Worm (Caenorhabditis elegans) whole organism, L4 larva: Measurements from ENCODE around the gene srsx-12.

ENCODE experiments used
- F49E8.2 ChIP-seq: sonication (generic microtip); optimal IDR thresholded peaks from 2 replicates; lab custom pipeline; 2016; ENCODE audit warnings: missing compliant biosample characterization, mild to moderate bottlenecking, missing genetic modification characterization, borderline replicate concordance
- T26A8.4 ChIP-seq: fragments of 200-800 bp; sonication (Bioruptor generic); IDR thresholded peaks from 2 replicates; pipeline ENCODE4 v1.3.6; 2022; ENCODE audit warnings: missing genetic modification characterization, missing compliant biosample characterization
- aly-2 ChIP-seq: sonication (generic microtip); optimal IDR thresholded peaks from 2 replicates; lab custom pipeline; 2018; ENCODE audit warnings: missing biosample characterization, missing genetic modification characterization
- ceh-28 ChIP-seq: fragments of 150-350 bp; optimal IDR thresholded peaks from 2 replicates; lab custom pipeline; 2014; ENCODE audit warnings: missing biosample characterization, missing genetic modification reagents, missing genetic modification characterization
- ceh-44 ChIP-seq: fragments of 200-800 bp; sonication (Bioruptor generic); IDR thresholded peaks from 2 replicates; pipeline ENCODE4 v1.3.6; 2022; ENCODE audit warnings: missing genetic modification reagents, missing genetic modification characterization, missing compliant biosample characterization
- cey-2 ChIP-seq: sonication (generic microtip); optimal IDR thresholded peaks from 3 replicates; lab custom pipeline; 2017; ENCODE audit warnings: missing genetic modification characterization, mild to moderate bottlenecking, missing compliant biosample characterization, antibody characterized with exemption, borderline replicate concordance; ENCODE audit not compliant: insufficient read depth
- daf-16 ChIP-seq, 3 experiments: sonication (generic microtip); optimal IDR thresholded peaks; 2 replicates each; lab custom pipeline; 2016 to 2017; ENCODE audit warnings: missing genetic modification characterization in 3 of 3, missing genetic modification reagents in 3 of 3, mild to moderate bottlenecking in 2 of 3, missing compliant biosample characterization in 2 of 3, missing biosample characterization in 1 of 3, moderate library complexity in 1 of 3
- daf-19 ChIP-seq: fragments of 200-800 bp; sonication (Bioruptor generic); conservative IDR thresholded peaks from 2 replicates; pipeline ENCODE4 v1.3.6; 2022; ENCODE audit warnings: missing genetic modification characterization, missing compliant biosample characterization
- dmd-6 ChIP-seq: fragments of 200-800 bp; sonication (Bioruptor generic); IDR thresholded peaks from 2 replicates; pipeline ENCODE4 v1.3.6; 2022; ENCODE audit warnings: missing genetic modification reagents, missing genetic modification characterization, missing compliant biosample characterization
- egl-27 ChIP-seq: sonication (generic microtip); optimal IDR thresholded peaks from 3 replicates; lab custom pipeline; 2017; ENCODE audit warnings: missing biosample characterization, missing genetic modification reagents, missing genetic modification characterization
- jun-1 ChIP-seq: fragments of 150-350 bp; optimal IDR thresholded peaks from 2 replicates; lab custom pipeline; 2014; ENCODE audit warnings: missing biosample characterization, missing genetic modification reagents, missing genetic modification characterization
- lim-7 ChIP-seq: fragments of 200-800 bp; sonication (Bioruptor generic); IDR thresholded peaks from 2 replicates; pipeline ENCODE4 v1.3.6; 2022; ENCODE audit warnings: missing genetic modification characterization, missing compliant biosample characterization
- lin-15B ChIP-seq: fragments of 150-350 bp; sonication (generic microtip); optimal IDR thresholded peaks from 3 replicates; lab custom pipeline; 2014; ENCODE audit warnings: missing biosample characterization, missing genetic modification characterization
- lin-38 ChIP-seq: fragments of 200-800 bp; sonication (Bioruptor generic); IDR thresholded peaks from 2 replicates; pipeline ENCODE4 v1.3.6; 2022; ENCODE audit warnings: missing genetic modification reagents, missing genetic modification characterization, missing compliant biosample characterization
- lir-3 ChIP-seq: sonication (generic microtip); optimal IDR thresholded peaks from 2 replicates; lab custom pipeline; 2016; ENCODE audit warnings: mild to moderate bottlenecking, missing genetic modification characterization, missing compliant biosample characterization
- madf-9 ChIP-seq: fragments of 200-800 bp; sonication (Bioruptor generic); conservative IDR thresholded peaks from 2 replicates; pipeline ENCODE4 v1.3.6; 2022; ENCODE audit warnings: missing genetic modification reagents, missing genetic modification characterization, missing compliant biosample characterization
- mdt-29 ChIP-seq: fragments of 200-800 bp; sonication (Bioruptor generic); IDR thresholded peaks from 2 replicates; pipeline ENCODE4 v1.3.6; 2022; ENCODE audit warnings: missing genetic modification reagents, missing genetic modification characterization, missing compliant biosample characterization
- mep-1 ChIP-seq: fragments of 150-350 bp; sonication (generic microtip); optimal IDR thresholded peaks from 3 replicates; lab custom pipeline; 2014; ENCODE audit warnings: missing biosample characterization, missing genetic modification characterization
- mxl-3 ChIP-seq: fragments of 200-800 bp; sonication (Bioruptor generic); optimal IDR thresholded peaks from 2 replicates; lab custom pipeline; 2018; ENCODE audit warnings: mild to moderate bottlenecking, missing genetic modification characterization, missing compliant biosample characterization
- nhr-111 ChIP-seq: fragments of 200-800 bp; sonication (Bioruptor generic); optimal IDR thresholded peaks from 2 replicates; lab custom pipeline; 2018; ENCODE audit warnings: mild to moderate bottlenecking, missing genetic modification characterization, missing compliant biosample characterization
- nhr-28 ChIP-seq: fragments of 150-350 bp; optimal IDR thresholded peaks from 2 replicates; lab custom pipeline; 2014; ENCODE audit warnings: missing biosample characterization, missing genetic modification characterization
- nhr-77 ChIP-seq: fragments of 150-350 bp; optimal IDR thresholded peaks from 2 replicates; lab custom pipeline; 2014; ENCODE audit warnings: missing biosample characterization, missing genetic modification characterization
- pqm-1 ChIP-seq: sonication (generic microtip); optimal IDR thresholded peaks from 2 replicates; lab custom pipeline; 2017; ENCODE audit warnings: missing biosample characterization, missing genetic modification characterization
- sdz-12 ChIP-seq: fragments of 200-800 bp; sonication (Bioruptor generic); optimal IDR thresholded peaks from 2 replicates; lab custom pipeline; 2018; ENCODE audit warnings: mild to moderate bottlenecking, missing genetic modification characterization, missing compliant biosample characterization
- skn-1 ChIP-seq: fragments of 150-350 bp; optimal IDR thresholded peaks from 2 replicates; lab custom pipeline; 2014; ENCODE audit warnings: missing biosample characterization, missing genetic modification characterization
- tra-1 ChIP-seq: fragments of 200-800 bp; sonication (Bioruptor generic); IDR thresholded peaks from 2 replicates; pipeline ENCODE4 v1.3.6; 2022; ENCODE audit warnings: missing genetic modification reagents, missing genetic modification characterization, missing compliant biosample characterization
- unc-62 ChIP-seq, 3 experiments: fragments of 150-350 bp in 1 of 3; sonication (generic microtip); optimal IDR thresholded peaks in 2 of 3; peaks in 1 of 3; 1 replicate in 1 of 3; 2 replicates in 2 of 3; lab custom pipeline; 2014 to 2017; ENCODE audit warnings: missing biosample characterization in 3 of 3, missing genetic modification characterization in 3 of 3, missing genetic modification reagents in 3 of 3, missing genotype in 1 of 3
- zfp-2 ChIP-seq: sonication (generic microtip); optimal IDR thresholded peaks from 2 replicates; lab custom pipeline; 2016; ENCODE audit warnings: mild to moderate bottlenecking, missing genetic modification characterization, missing compliant biosample characterization
- zfp-3 ChIP-seq: fragments of 200-800 bp; sonication (Bioruptor generic); conservative IDR thresholded peaks from 2 replicates; pipeline ENCODE4 v1.3.6; 2022; ENCODE audit warnings: missing genetic modification reagents, missing genetic modification characterization, missing compliant biosample characterization
- zip-2 ChIP-seq: fragments of 150-350 bp; optimal IDR thresholded peaks from 2 replicates; lab custom pipeline; 2014; ENCODE audit warnings: missing biosample characterization, missing genetic modification characterization
- ztf-7 ChIP-seq: fragments of 150-350 bp; optimal IDR thresholded peaks from 2 replicates; lab custom pipeline; 2014; ENCODE audit warnings: missing biosample characterization, missing genetic modification characterization

The srsx-12 gene

ce11 chrV:5012193-5012853, 31.6 kb upstream of the srsx-12 start, which contains the start of gene srr-6 (continued):
- TF ChIP-seq egl-27 (tag; lab: Kevin White, UChicago) (no peak), daf-16 (GFP tag; optimal IDR thresholded peaks at IDR 0.05; lab: Kevin White, UChicago) (no peak), daf-16 (tag; optimal IDR thresholded peaks at IDR 0.05; lab: Kevin White, UChicago) (peak; percentile 61)

- TF ChIP-seq tra-1 (GFP tag; lab: Robert Waterston, UW) (no peak), lin-38 (no peak), pqm-1 (tag; lab: Kevin White, UChicago) (no peak), skn-1 (tag; lab: Kevin White, UChicago) (no peak), dmd-6 (GFP tag; lab: Robert Waterston, UW) (peak; percentile 9; the same call in 1 of the 2 replicates)
These were observed 20.6 kb upstream of the srsx-12 start, which contains the start of gene srr-8 for ce11 chrV:5001386-5001785. Gene srr-8 (plus strand): TSS chrV:5001686.

ce11 chrV:5000406-5000805, 19.6 kb upstream of the srsx-12 start, which contains the start of gene ugt-7:
Gene ugt-7 (minus strand): TSS chrV:5000566.
- TF ChIP-seq nhr-28 (tag; lab: Kevin White, UChicago) (peak; percentile 42), cey-2 (tag; lab: Kevin White, UChicago) (no peak), pqm-1 (tag; lab: Kevin White, UChicago) (peak; percentile 72), nhr-77 (peak; percentile 11)

ce11 chrV:4995155-4995554, 14.4 kb upstream of the srsx-12 start, which contains the start of gene ncx-9:
Gene ncx-9 (minus strand): TSS chrV:4995255.
- TF ChIP-seq F49E8.2 (tag; lab: Kevin White, UChicago) (no peak), mep-1 (tag; lab: Kevin White, UChicago) (no peak), lim-7 (GFP tag; lab: Robert Waterston, UW) (no peak), mxl-3 (GFP tag; lab: Kevin White, UChicago) (no peak), ceh-44 (GFP tag; lab: Robert Waterston, UW) (no peak), daf-19 (no peak), zip-2 (tag; lab: Kevin White, UChicago) (no peak), zfp-3 (GFP tag; lab: Robert Waterston, UW) (no peak), mdt-29 (GFP tag; lab: Robert Waterston, UW) (no peak), cey-2 (tag; lab: Kevin White, UChicago) (no peak), nhr-111 (GFP tag; lab: Kevin White, UChicago) (no peak), madf-9 (no peak), nhr-77 (no peak), lir-3 (tag; lab: Kevin White, UChicago) (no peak), jun-1 (tag; lab: Kevin White, UChicago) (no peak), T26A8.4 (GFP tag; lab: Robert Waterston, UW) (no peak), sdz-12 (GFP tag; lab: Kevin White, UChicago) (no peak)

ce11 chrV:4987097-4987496, 6.3 kb upstream of the srsx-12 start, which contains the start of gene ncx-8:
Gene ncx-8 (minus strand): TSS chrV:4987197.
- TF ChIP-seq zfp-2 (tag; lab: Kevin White, UChicago) = no peak
- TF ChIP-seq ztf-7 (tag; lab: Kevin White, UChicago) = no peak
- TF ChIP-seq aly-2 (tag; lab: Kevin White, UChicago) = no peak
- no peak for TF ChIP-seq ceh-28 (tag; lab: Kevin White, UChicago)
- no peak for TF ChIP-seq mxl-3 (GFP tag; lab: Kevin White, UChicago)
- TF ChIP-seq zfp-3 (GFP tag; lab: Robert Waterston, UW) = no peak
- TF ChIP-seq T26A8.4 (GFP tag; lab: Robert Waterston, UW) = no peak
- no peak for TF ChIP-seq unc-62 (GFP tag; optimal IDR thresholded peaks at IDR 0.05 in 1 of 2; lab: Kevin White, UChicago)
- TF ChIP-seq unc-62 (tag; optimal IDR thresholded peaks at IDR 0.05; lab: Kevin White, UChicago) = no peak
- TF ChIP-seq tra-1 (GFP tag; lab: Robert Waterston, UW) = no peak
- no peak for TF ChIP-seq lin-15B (tag; lab: Kevin White, UChicago)
